Worm (Caenorhabditis elegans) whole organism, young adult: ENCODE measurements around the gene srh-245.

Experiments used
- F10E7.11 ChIP-seq: sonication (generic microtip); optimal IDR thresholded peaks from 2 replicates; lab custom pipeline; 2017; ENCODE audit warnings: mild to moderate bottlenecking, missing genetic modification characterization, moderate library complexity, missing compliant biosample characterization
- F37B4.10 ChIP-seq: fragments of 200-800 bp; sonication (Bioruptor generic); IDR thresholded peaks from 2 replicates; pipeline ENCODE4 v1.3.6; 2022; ENCODE audit warnings: missing genetic modification characterization, missing compliant biosample characterization
- F57C9.4 ChIP-seq: sonication (generic microtip); optimal IDR thresholded peaks from 2 replicates; lab custom pipeline; 2017; ENCODE audit warnings: mild to moderate bottlenecking, missing genetic modification characterization, missing compliant biosample characterization
- Y53F4B.3 ChIP-seq: fragments of 200-800 bp; sonication (Bioruptor generic); IDR thresholded peaks from 2 replicates; pipeline ENCODE4 v1.3.6; 2022; ENCODE audit warnings: missing genetic modification reagents, missing genetic modification characterization, missing compliant biosample characterization
- Y95B8A.8 ChIP-seq: fragments of 200-800 bp; sonication (Bioruptor generic); IDR thresholded peaks from 2 replicates; pipeline ENCODE4 v1.3.6; 2022; ENCODE audit warnings: missing genetic modification reagents, missing genetic modification characterization, missing compliant biosample characterization
- akir-1 ChIP-seq: fragments of 200-800 bp; sonication (Bioruptor generic); optimal IDR thresholded peaks from 2 replicates; lab custom pipeline; 2018; ENCODE audit warnings: mild to moderate bottlenecking, missing genetic modification characterization, moderate library complexity, missing compliant biosample characterization
- aptf-3 ChIP-seq: fragments of 200-800 bp; sonication (Bioruptor generic); IDR thresholded peaks from 2 replicates; pipeline ENCODE4 v1.3.6; 2022; ENCODE audit warnings: missing genetic modification characterization, missing compliant biosample characterization
- athp-1 ChIP-seq: sonication (generic microtip); optimal IDR thresholded peaks from 2 replicates; lab custom pipeline; 2017; ENCODE audit warnings: mild to moderate bottlenecking, missing genetic modification characterization, missing compliant biosample characterization
- attf-3 ChIP-seq: fragments of 200-800 bp; sonication (Bioruptor generic); conservative IDR thresholded peaks from 2 replicates; pipeline ENCODE4 v1.3.6; 2022; ENCODE audit warnings: missing genetic modification reagents, missing genetic modification characterization, missing compliant biosample characterization
- attf-5 ChIP-seq: fragments of 200-800 bp; sonication (Bioruptor generic); optimal IDR thresholded peaks from 2 replicates; lab custom pipeline; 2018; ENCODE audit warnings: mild to moderate bottlenecking, missing genetic modification characterization, missing compliant biosample characterization
- ceh-100 ChIP-seq: fragments of 200-800 bp; sonication (Bioruptor generic); IDR thresholded peaks from 2 replicates; pipeline ENCODE4 v1.3.6; 2022; ENCODE audit warnings: missing genetic modification reagents, missing genetic modification characterization, missing compliant biosample characterization
- ceh-58 ChIP-seq: fragments of 200-800 bp; sonication (Bioruptor generic); IDR thresholded peaks from 2 replicates; pipeline ENCODE4 v1.3.6; 2022; ENCODE audit warnings: missing genetic modification characterization, missing compliant biosample characterization
- ceh-91 ChIP-seq: fragments of 200-800 bp; sonication (Bioruptor generic); IDR thresholded peaks from 2 replicates; pipeline ENCODE4 v1.3.6; 2022; ENCODE audit warnings: missing genetic modification reagents, missing genetic modification characterization, missing compliant biosample characterization
- dox-1 ChIP-seq: fragments of 200-800 bp; sonication (Bioruptor generic); IDR thresholded peaks from 2 replicates; pipeline ENCODE4 v1.3.6; 2022; ENCODE audit warnings: missing genetic modification reagents, missing genetic modification characterization, missing compliant biosample characterization
- dpff-1 ChIP-seq: sonication (generic microtip); optimal IDR thresholded peaks from 2 replicates; lab custom pipeline; 2017; ENCODE audit warnings: mild to moderate bottlenecking, missing genetic modification characterization, missing compliant biosample characterization
- egrh-3 ChIP-seq: fragments of 200-800 bp; sonication (Bioruptor generic); IDR thresholded peaks from 2 replicates; pipeline ENCODE4 v1.3.6; 2022; ENCODE audit warnings: missing genetic modification reagents, missing genetic modification characterization, missing compliant biosample characterization
- ekl-4 ChIP-seq: fragments of 200-800 bp; sonication (Bioruptor generic); IDR thresholded peaks from 2 replicates; pipeline ENCODE4 v1.3.6; 2022; ENCODE audit warnings: missing genetic modification reagents, missing genetic modification characterization, missing compliant biosample characterization
- ets-4 ChIP-seq: fragments of 200-800 bp; sonication (Bioruptor generic); optimal IDR thresholded peaks from 2 replicates; lab custom pipeline; 2018; ENCODE audit warnings: mild to moderate bottlenecking, missing genetic modification characterization, missing compliant biosample characterization
- him-1 ChIP-seq: sonication (generic microtip); optimal IDR thresholded peaks from 2 replicates; lab custom pipeline; 2016; ENCODE audit warnings: missing genotype, missing genetic modification reagents, missing genetic modification characterization, missing compliant biosample characterization
- let-607 ChIP-seq, 2 experiments: fragments of 200-800 bp in 1 of 2; sonication (Bioruptor generic) in 1 of 2; sonication (generic microtip) in 1 of 2; optimal IDR thresholded peaks; 2 replicates each; lab custom pipeline; 2016 to 2018; ENCODE audit warnings: mild to moderate bottlenecking in 2 of 2, missing compliant biosample characterization in 2 of 2, missing genetic modification characterization in 2 of 2, moderate library complexity in 2 of 2, missing genotype in 1 of 2
- lsy-27 ChIP-seq: sonication (generic microtip); optimal IDR thresholded peaks from 2 replicates; lab custom pipeline; 2017; ENCODE audit warnings: missing genetic modification characterization, mild to moderate bottlenecking, missing compliant biosample characterization, antibody characterized with exemption, missing genotype, borderline replicate concordance; ENCODE audit not compliant: insufficient read depth
- madf-3 ChIP-seq: fragments of 200-800 bp; sonication (Bioruptor generic); IDR thresholded peaks from 2 replicates; pipeline ENCODE4 v1.3.6; 2022; ENCODE audit warnings: missing genetic modification reagents, missing genetic modification characterization, missing compliant biosample characterization
- mcd-1 ChIP-seq: fragments of 200-800 bp; sonication (Bioruptor generic); IDR thresholded peaks from 2 replicates; pipeline ENCODE4 v1.3.6; 2022; ENCODE audit warnings: missing genetic modification reagents, missing genetic modification characterization, missing compliant biosample characterization
- mel-28 ChIP-seq: sonication (generic microtip); optimal IDR thresholded peaks from 2 replicates; lab custom pipeline; 2016; ENCODE audit warnings: borderline replicate concordance, mild to moderate bottlenecking, missing genetic modification characterization, missing compliant biosample characterization
- mes-4 ChIP-seq: sonication (generic microtip); optimal IDR thresholded peaks from 2 replicates; lab custom pipeline; 2016; ENCODE audit warnings: missing genotype, missing genetic modification characterization, missing compliant biosample characterization
- nhr-120 ChIP-seq: fragments of 200-800 bp; sonication (Bioruptor generic); IDR thresholded peaks from 2 replicates; pipeline ENCODE4 v1.3.6; 2022; ENCODE audit warnings: missing genetic modification characterization, missing compliant biosample characterization
- nhr-27 ChIP-seq: fragments of 200-800 bp; sonication (Bioruptor generic); optimal IDR thresholded peaks from 2 replicates; lab custom pipeline; 2018; ENCODE audit warnings: mild to moderate bottlenecking, missing genetic modification characterization, moderate library complexity, missing compliant biosample characterization
- nhr-80 ChIP-seq: sonication (generic microtip); optimal IDR thresholded peaks from 2 replicates; lab custom pipeline; 2016; ENCODE audit warnings: missing genetic modification characterization, missing compliant biosample characterization
- rcor-1 ChIP-seq: fragments of 200-800 bp; sonication (Bioruptor generic); IDR thresholded peaks from 2 replicates; pipeline ENCODE4 v1.3.6; 2022; ENCODE audit warnings: missing genetic modification reagents, missing genetic modification characterization, missing compliant biosample characterization
- rpc-1 ChIP-seq, 2 experiments: fragments of 150-350 bp in 1 of 2; sonication (generic microtip) in 1 of 2; optimal IDR thresholded peaks; 2 replicates each; lab custom pipeline; 2014 to 2018; ENCODE audit warnings: missing biosample characterization in 1 of 2, missing genetic modification characterization in 1 of 2, missing genetic modification reagents in 1 of 2, missing genotype in 1 of 2
- sea-2 ChIP-seq: fragments of 200-800 bp; sonication (Bioruptor generic); IDR thresholded peaks from 2 replicates; pipeline ENCODE4 v1.3.6; 2022; ENCODE audit warnings: missing genetic modification characterization, missing compliant biosample characterization
- snpc-1.1 ChIP-seq: sonication (generic microtip); optimal IDR thresholded peaks from 2 replicates; lab custom pipeline; 2017; ENCODE audit warnings: missing genetic modification characterization, mild to moderate bottlenecking, missing compliant biosample characterization, antibody characterized with exemption, moderate library complexity, missing genotype, missing genetic modification reagents; ENCODE audit not compliant: insufficient read depth
- snpc-4 ChIP-seq, 5 experiments: fragments of 150-350 bp in 1 of 5; sonication (generic microtip) in 4 of 5; optimal IDR thresholded peaks; 2 replicates each; lab custom pipeline; 2014 to 2018; ENCODE audit warnings: missing genetic modification characterization in 5 of 5, missing biosample characterization in 3 of 5, antibody characterized with exemption in 2 of 5, mild to moderate bottlenecking in 2 of 5, missing compliant biosample characterization in 2 of 5, missing genotype in 2 of 5, moderate library complexity in 2 of 5, missing genetic modification reagents in 1 of 5
- unc-130 ChIP-seq: sonication (generic microtip); optimal IDR thresholded peaks from 2 replicates; lab custom pipeline; 2016; ENCODE audit warnings: missing genetic modification reagents, missing genetic modification characterization, missing compliant biosample characterization
- zfh-2 ChIP-seq: fragments of 200-800 bp; sonication (Bioruptor generic); conservative IDR thresholded peaks from 2 replicates; pipeline ENCODE4 v1.3.6; 2022; ENCODE audit warnings: missing genetic modification reagents, missing genetic modification characterization, missing compliant biosample characterization
- ztf-22 ChIP-seq: fragments of 200-800 bp; sonication (Bioruptor generic); optimal IDR thresholded peaks from 2 replicates; lab custom pipeline; 2018; ENCODE audit warnings: mild to moderate bottlenecking, missing genetic modification characterization, moderate library complexity, missing compliant biosample characterization
- ztf-3 ChIP-seq: fragments of 200-800 bp; sonication (Bioruptor generic); optimal IDR thresholded peaks from 2 replicates; lab custom pipeline; 2018; ENCODE audit warnings: mild to moderate bottlenecking, missing genetic modification characterization, missing compliant biosample characterization

Gene srh-245

DNA sequence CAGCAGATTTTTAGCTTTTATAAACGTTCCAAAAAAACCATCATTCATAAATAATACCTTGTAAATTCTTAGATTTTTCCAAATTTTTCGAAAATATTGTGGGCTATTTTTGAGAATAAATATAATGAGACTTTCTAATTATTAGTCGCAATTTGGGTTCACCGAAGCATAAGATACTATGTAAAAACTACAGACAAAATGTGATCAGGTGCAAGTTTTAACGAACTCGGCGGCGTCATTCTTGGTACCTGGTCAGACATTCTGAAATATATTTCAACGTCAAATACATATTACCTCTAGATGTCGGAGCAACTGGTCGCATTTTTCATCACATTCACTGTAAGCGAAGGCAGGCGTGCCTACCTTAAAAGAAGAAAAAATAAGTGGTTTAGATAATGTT lies 26.3 kb upstream of the srh-245 start, which contains the start of gene srx-23:
Gene srx-23, plus strand, starts transcription at position 301 of the 400 bp plus-strand sequence.
- TF ChIP-seq ztf-22 (GFP tag; lab: Kevin White, UChicago), result no peak
- TF ChIP-seq attf-3 (GFP tag; lab: Robert Waterston, UW), result no peak
- TF ChIP-seq ekl-4, result no peak
- no peak for TF ChIP-seq athp-1 (tag; lab: Kevin White, UChicago)
- TF ChIP-seq mes-4, result no peak
- no peak for TF ChIP-seq let-607 (tag; optimal IDR thresholded peaks at IDR 0.05; lab: Kevin White, UChicago)
- TF ChIP-seq lsy-27, result no peak
- no peak for TF ChIP-seq Y95B8A.8 (GFP tag; lab: Robert Waterston, UW)
- no peak for TF ChIP-seq mel-28 (tag; lab: Kevin White, UChicago)
- TF ChIP-seq, all 124 proteins: peak for 0

ce11 chrV:679663-680062 lies 23.9 kb upstream of the srh-245 start, which contains the start of gene srx-22:
TSS of gene srx-22 (plus strand) at chrV:679963.
- TF ChIP-seq akir-1, result no peak
- TF ChIP-seq nhr-27 (tag; lab: Kevin White, UChicago), result no peak
- no peak for TF ChIP-seq rcor-1 (GFP tag; lab: Robert Waterston, UW)
- TF ChIP-seq ceh-91 (GFP tag; lab: Robert Waterston, UW), result no peak
- no peak for TF ChIP-seq unc-130 (GFP tag; lab: Kevin White, UChicago)
- no peak for TF ChIP-seq him-1 (tag; lab: Kevin White, UChicago)
- no peak for TF ChIP-seq nhr-80 (tag; lab: Kevin White, UChicago)

DNA sequence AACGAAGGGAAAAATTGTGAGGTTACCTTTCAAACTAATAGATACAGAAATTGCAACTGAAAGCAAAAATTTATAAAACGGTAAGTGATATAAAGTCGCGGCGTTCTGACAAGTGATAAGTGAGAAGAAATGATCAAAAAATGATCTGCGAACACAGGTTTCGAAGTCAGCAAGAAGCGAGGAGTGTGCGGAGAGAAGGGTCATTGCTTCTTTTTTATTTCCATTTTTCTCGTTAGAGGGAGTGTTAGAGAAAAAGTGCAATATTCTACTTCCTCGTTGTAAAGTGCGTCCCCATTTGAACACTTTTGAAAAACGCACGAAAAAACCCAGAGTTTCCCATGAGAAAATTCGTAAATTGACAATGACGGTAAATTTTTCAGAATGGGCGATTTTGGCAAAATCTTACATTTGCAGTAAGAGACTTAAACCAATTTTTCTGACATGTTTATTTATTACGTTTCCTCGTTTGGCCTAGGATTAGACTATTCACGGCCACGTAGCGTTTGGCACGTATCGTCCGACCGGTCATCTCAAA lies 20.9 kb upstream of the srh-245 start, which contains the start of the genes fbxa-72 and srx-21:
Gene fbxa-72, minus strand, starts transcription at position 204 of the 535 bp plus-strand sequence.
Gene srx-21, plus strand, starts transcription at position 485 of the 535 bp plus-strand sequence.
- TF ChIP-seq ceh-58 (GFP tag; lab: Robert Waterston, UW) (no peak), him-1 (tag; lab: Kevin White, UChicago) (no peak), nhr-80 (tag; lab: Kevin White, UChicago) (peak; percentile 69), madf-3 (GFP tag; lab: Robert Waterston, UW) (no peak), ztf-3 (GFP tag; lab: Kevin White, UChicago) (no peak), snpc-1.1 (no peak), dpff-1 (tag; lab: Kevin White, UChicago) (no peak), Y95B8A.8 (GFP tag; lab: Robert Waterston, UW) (no peak), nhr-120 (GFP tag; lab: Robert Waterston, UW) (no peak)

DNA sequence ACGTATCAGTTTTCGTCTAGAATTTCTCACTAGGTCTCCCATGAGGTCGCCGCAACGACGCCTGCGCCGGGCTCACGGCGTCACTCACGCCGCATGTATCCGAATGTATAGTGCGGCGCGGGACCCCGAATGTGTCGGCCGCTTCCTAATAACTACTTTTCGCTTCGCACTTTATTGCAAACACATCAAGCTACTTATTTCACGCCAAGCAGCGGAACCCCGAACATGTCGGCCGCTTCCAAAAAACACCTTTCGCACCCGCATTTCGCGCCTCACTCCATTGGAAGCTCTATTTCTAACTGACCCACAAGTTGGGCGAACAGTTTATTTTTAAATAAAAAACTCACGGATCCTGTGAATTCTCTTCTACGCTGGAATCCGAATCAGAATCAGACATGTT lies 20.4 kb upstream of the srh-245 start:
- TF ChIP-seq F57C9.4, result no peak
- TF ChIP-seq rpc-1 (optimal IDR thresholded peaks at IDR 0.05; lab: Kevin White, UChicago), result no peak
- TF ChIP-seq rpc-1 (tag; optimal IDR thresholded peaks at IDR 0.05; lab: Kevin White, UChicago), result no peak
- no peak for TF ChIP-seq aptf-3 (GFP tag; lab: Robert Waterston, UW)
- no peak for TF ChIP-seq ets-4
- no peak for TF ChIP-seq attf-5 (GFP tag; lab: Kevin White, UChicago)
- no peak for TF ChIP-seq F10E7.11 (tag; lab: Kevin White, UChicago)
- no peak for TF ChIP-seq F37B4.10 (GFP tag; lab: Robert Waterston, UW)
- TF ChIP-seq sea-2 (GFP tag; lab: Robert Waterston, UW), result no peak
- TF ChIP-seq ceh-100 (GFP tag; lab: Robert Waterston, UW), result no peak
- TF ChIP-seq snpc-1.1, result peak; percentile 54
- TF ChIP-seq Y53F4B.3 (GFP tag; lab: Robert Waterston, UW), result no peak
- TF ChIP-seq attf-3 (GFP tag; lab: Robert Waterston, UW), result no peak
- TF ChIP-seq mel-28 (tag; lab: Kevin White, UChicago), result no peak
- TF ChIP-seq egrh-3 (GFP tag; lab: Robert Waterston, UW), result no peak
- TF ChIP-seq mcd-1, result no peak
- TF ChIP-seq snpc-4 (GFP tag; optimal IDR thresholded peaks at IDR 0.05; lab: Kevin White, UChicago), result no peak
- TF ChIP-seq snpc-4 (tag; optimal IDR thresholded peaks at IDR 0.05; lab: Kevin White, UChicago), result peak in 2 of 4 experiments; percentile 78 to 88
- TF ChIP-seq dox-1, result no peak
- TF ChIP-seq zfh-2, result 0 out of 2 replicates have a peak, but pooled peaks have one; percentile 42
